Fruit fly (Drosophila melanogaster): Measurements from ENCODE around the gene Ubc87F.
A peak's percentile ranks its signal among the peaks of the same experiment; 100 is the strongest.

Gene Ubc87F

DNA sequence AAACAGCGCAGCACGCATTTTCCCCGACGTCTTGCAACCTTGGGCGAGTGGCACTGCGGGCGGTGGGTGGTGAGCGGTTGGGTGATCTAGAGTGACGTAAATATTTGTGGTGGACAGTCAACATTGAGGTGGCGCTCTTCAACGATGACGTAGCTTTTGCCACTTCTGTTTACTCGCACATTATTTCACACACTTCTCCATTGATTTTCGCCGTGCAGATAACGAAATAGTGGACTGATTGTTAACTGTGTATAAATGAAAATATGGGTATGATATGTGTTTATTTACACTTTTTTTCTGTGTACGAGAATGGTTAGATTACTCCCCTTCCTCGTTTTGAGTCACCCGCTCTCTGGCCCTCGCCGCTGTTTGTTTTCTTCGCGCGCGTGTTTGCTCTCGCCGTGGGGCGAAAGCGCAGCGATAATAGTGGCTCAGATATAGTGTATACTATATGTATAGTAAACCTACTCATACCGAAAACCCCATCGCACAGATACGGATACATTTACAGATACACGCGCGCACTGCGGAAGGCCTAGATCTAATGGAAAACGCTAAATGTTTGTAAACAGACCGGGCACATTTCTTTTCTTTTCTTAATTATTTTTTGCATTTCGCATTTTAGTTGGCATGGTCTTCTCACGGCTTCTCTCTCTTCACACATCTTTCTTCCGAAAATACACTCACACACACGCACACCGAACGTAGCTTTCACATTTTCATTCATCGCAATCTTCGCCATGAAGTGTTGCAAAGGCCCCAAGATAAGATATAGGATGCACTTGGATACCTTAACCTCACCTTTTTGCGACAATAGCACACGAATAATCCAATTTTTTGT is 31.4 kb downstream of the Ubc87F start, which contains the start of gene omd (continued):
- peak; percentile 52; the same call in 1 of the 3 replicates for TF ChIP-seq ken (GFP tag; IDR thresholded peaks at IDR 0.05)
- no peak for TF ChIP-seq dm (GFP tag; optimal IDR thresholded peaks at IDR 0.05)
- TF ChIP-seq chif (GFP tag; optimal IDR thresholded peaks at IDR 0.05) = peak; percentile 38 to 40
- peak; percentile 16 for TF ChIP-seq CG8388 (GFP tag; optimal IDR thresholded peaks at IDR 0.05)
- TF ChIP-seq maf-S (GFP tag; optimal IDR thresholded peaks at IDR 0.05) = peak; percentile 56
- TF ChIP-seq Neu2 (GFP tag; optimal IDR thresholded peaks at IDR 0.05; ENCODE audit: borderline replicate concordance) = no peak
- TF ChIP-seq CG6175 (GFP tag; IDR thresholded peaks at IDR 0.05) = no peak
- no peak for TF ChIP-seq lov (optimal IDR thresholded peaks at IDR 0.05)
- TF ChIP-seq lov (GFP tag; IDR thresholded peaks at IDR 0.05) = peak; percentile 80
- TF ChIP-seq CG2889 (GFP tag; IDR thresholded peaks at IDR 0.05) = no peak
- TF ChIP-seq tin (GFP tag; optimal IDR thresholded peaks at IDR 0.05) = peak; percentile 6
- TF ChIP-seq CG33213 (GFP tag; optimal IDR thresholded peaks at IDR 0.05) = peak; percentile 55
- peak; percentile 26 for TF ChIP-seq ems (GFP tag; optimal IDR thresholded peaks at IDR 0.05)
- no peak for TF ChIP-seq Abd-B (GFP tag; optimal IDR thresholded peaks at IDR 0.05)
- no peak for TF ChIP-seq cas (GFP tag; IDR thresholded peaks at IDR 0.05)
- TF ChIP-seq Ptx1 (GFP tag; IDR thresholded peaks at IDR 0.05) = peak; percentile 45; the same call in 1 of the 2 replicates
- peak; percentile 23 for TF ChIP-seq CG4820 (GFP tag; optimal IDR thresholded peaks at IDR 0.05)
- TF ChIP-seq sqz (GFP tag; optimal IDR thresholded peaks at IDR 0.05) = no peak
- TF ChIP-seq Fer2 (tag; optimal IDR thresholded peaks at IDR 0.05) = no peak
- peak; percentile 54; the same call in 1 of the 2 replicates for TF ChIP-seq CG6689 (GFP tag; IDR thresholded peaks at IDR 0.05)
- TF ChIP-seq CG4328 (GFP tag; optimal IDR thresholded peaks at IDR 0.05) = peak; percentile 79
- peak; percentile 27 for TF ChIP-seq CG3838 (GFP tag; optimal IDR thresholded peaks at IDR 0.05)
- peak; percentile 47 for TF ChIP-seq CG10366 (GFP tag; IDR thresholded peaks at IDR 0.05)
- peak; percentile 54; the same call in 1 of the 2 replicates for TF ChIP-seq E2f1 (GFP tag; IDR thresholded peaks at IDR 0.05)
- TF ChIP-seq CG7987 (GFP tag; optimal IDR thresholded peaks at IDR 0.05) = peak; percentile 84
- TF ChIP-seq CG17186 (GFP tag; optimal IDR thresholded peaks at IDR 0.05) = peak; percentile 69
- peak; percentile 56 for TF ChIP-seq CG13775 (GFP tag; optimal IDR thresholded peaks at IDR 0.05)
- no peak for TF ChIP-seq usp (GFP tag; optimal IDR thresholded peaks at IDR 0.05)
- TF ChIP-seq gsb-n (tag; optimal IDR thresholded peaks at IDR 0.05) = no peak
- TF ChIP-seq ham (GFP tag; IDR thresholded peaks at IDR 0.05) = no peak; the same call in 1 of the 2 replicates
- TF ChIP-seq MESR4 (GFP tag; optimal IDR thresholded peaks at IDR 0.05) = peak; percentile 10
- TF ChIP-seq Antp (GFP tag; optimal IDR thresholded peaks at IDR 0.05) = peak; percentile 26
- no peak for TF ChIP-seq Ssrp (tag; optimal IDR thresholded peaks at IDR 0.05)
- TF ChIP-seq CG10267 (tag; optimal IDR thresholded peaks at IDR 0.05) = peak; percentile 2
- TF ChIP-seq ERR (GFP tag; optimal IDR thresholded peaks at IDR 0.05) = peak; percentile 24
- peak; percentile 69 for TF ChIP-seq CG2202 (tag; optimal IDR thresholded peaks at IDR 0.05)
- peak; percentile 8 for TF ChIP-seq CG12155 (GFP tag; optimal IDR thresholded peaks at IDR 0.05)
- no peak for TF ChIP-seq tio (GFP tag; optimal IDR thresholded peaks at IDR 0.05)
- peak; percentile 95 for TF ChIP-seq sug (tag; optimal IDR thresholded peaks at IDR 0.05)
- TF ChIP-seq tll (GFP tag; optimal IDR thresholded peaks at IDR 0.05) = no peak
- TF ChIP-seq tna (GFP tag; IDR thresholded peaks at IDR 0.05; ENCODE audit: partially characterized antibody) = no peak
- peak; percentile 27 for TF ChIP-seq CG3065 (GFP tag; optimal IDR thresholded peaks at IDR 0.05)
- TF ChIP-seq Med (GFP tag) = peak; percentile 89
- TF ChIP-seq CG3847 (GFP tag; IDR thresholded peaks at IDR 0.05) = 0 out of 2 replicates have a peak, but pooled peaks have one; percentile 15
- TF ChIP-seq org-1 (GFP tag; optimal IDR thresholded peaks at IDR 0.05) = peak; percentile 70
- peak; percentile 18; the same call in 1 of the 2 replicates for TF ChIP-seq ssp (GFP tag; IDR thresholded peaks at IDR 0.05)
- TF ChIP-seq CG18476 (GFP tag; optimal IDR thresholded peaks at IDR 0.05) = peak; percentile 5
- peak; percentile 89 for TF ChIP-seq CrebB (tag; optimal IDR thresholded peaks at IDR 0.05)
- TF ChIP-seq shn (GFP tag; optimal IDR thresholded peaks at IDR 0.05) = peak; percentile 39

All from whole organism, embryonic.